Worm (Caenorhabditis elegans): ENCODE results near the gene K02E7.7.

- TF ChIP-seq tbx-7 (tag; optimal IDR thresholded peaks at IDR 0.05) (no peak), ama-1 (optimal IDR thresholded peaks at IDR 0.05) (no peak), unc-55 (GFP tag; optimal IDR thresholded peaks at IDR 0.05) (no peak), rnt-1 (tag; optimal IDR thresholded peaks at IDR 0.05) (no peak)
Measured at ce11 chrII:1104409-1104808, 49.6 kb downstream of the K02E7.7 start, which contains the start of gene T13B5.9.

Data from whole organism, late embryonic.